Fruit fly (Drosophila melanogaster): ENCODE measurements around the gene sqh.

DNA sequence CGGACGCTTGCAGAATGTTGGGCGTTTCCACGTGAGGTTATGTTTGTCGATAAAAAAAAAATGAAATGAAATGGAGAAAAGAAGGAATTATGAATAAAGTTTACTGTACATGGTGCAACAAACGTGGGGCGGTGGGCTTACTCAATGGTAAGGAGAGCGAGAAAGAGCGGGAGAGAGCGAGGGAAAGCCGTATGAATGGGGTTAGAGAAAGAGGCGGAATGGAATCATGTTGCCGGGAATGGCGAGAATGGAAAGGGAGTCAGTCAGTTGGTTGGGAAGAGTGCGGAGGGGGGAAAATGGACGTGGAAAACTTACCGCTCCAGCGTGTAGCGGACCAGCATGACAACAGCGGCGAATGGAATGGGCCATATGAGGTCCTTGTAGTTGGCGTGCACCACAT is 41.2 kb upstream of the sqh start:
- TF ChIP-seq CG8478 (optimal IDR thresholded peaks at IDR 0.05), result no peak
- no peak for TF ChIP-seq pan (optimal IDR thresholded peaks at IDR 0.05)
- TF ChIP-seq psq (optimal IDR thresholded peaks at IDR 0.05), result no peak
- TF ChIP-seq Dll (optimal IDR thresholded peaks at IDR 0.05), result no peak
- TF ChIP-seq EcR (GFP tag; optimal IDR thresholded peaks at IDR 0.05), result no peak
